Fruit fly (Drosophila melanogaster) whole organism, embryonic: ENCODE measurements around the gene SclA.

ENCODE experiments used
- CG10462 ChIP-seq: fragments of 200-800 bp; sonication (Bioruptor generic); optimal IDR thresholded peaks from 2 replicates; lab custom pipeline; 2016; ENCODE audit warnings: missing biosample characterization, missing genetic modification characterization
- CG11093 ChIP-seq: fragments of 200-800 bp; sonication (Bioruptor generic); IDR thresholded peaks from 3 replicates; pipeline ENCODE4 v1.3.6; 2022; ENCODE audit warnings: missing biosample characterization, missing genetic modification characterization
- CG11456 ChIP-seq: fragments of 200-800 bp; sonication (Bioruptor generic); IDR thresholded peaks from 3 replicates; pipeline ENCODE4 v1.3.6; 2022; ENCODE audit warnings: missing biosample characterization, missing genetic modification characterization
- CG11695 ChIP-seq: fragments of 200-800 bp; sonication (Bioruptor generic); IDR thresholded peaks from 3 replicates; pipeline ENCODE4 v1.3.6; 2022; ENCODE audit warnings: missing biosample characterization, missing genetic modification characterization
- CG1233 ChIP-seq: fragments of 200-800 bp; sonication (Bioruptor generic); optimal IDR thresholded peaks from 4 replicates; lab custom pipeline; 2018; ENCODE audit warnings: missing biosample characterization, mild to moderate bottlenecking, missing genetic modification characterization
- CG13775 ChIP-seq: fragments of 200-800 bp; sonication (Bioruptor generic); optimal IDR thresholded peaks from 3 replicates; lab custom pipeline; 2017; ENCODE audit warnings: missing biosample characterization, mild to moderate bottlenecking, missing genetic modification characterization
- CG14050 ChIP-seq: fragments of 200-800 bp; sonication (Bioruptor generic); IDR thresholded peaks from 3 replicates; pipeline ENCODE4 v1.3.6; 2022; ENCODE audit warnings: missing biosample characterization, missing genetic modification characterization
- CG1647 ChIP-seq: fragments of 200-800 bp; sonication (Bioruptor generic); optimal IDR thresholded peaks from 3 replicates; lab custom pipeline; 2016; ENCODE audit warnings: missing biosample characterization, missing genetic modification characterization
- CG17568 ChIP-seq: fragments of 200-800 bp; sonication (Bioruptor generic); optimal IDR thresholded peaks from 2 replicates; lab custom pipeline; 2018; ENCODE audit warnings: missing biosample characterization, mild to moderate bottlenecking, missing genetic modification characterization, moderate library complexity
- CG17612 ChIP-seq: fragments of 200-800 bp; sonication (Bioruptor generic); IDR thresholded peaks from 2 replicates; pipeline ENCODE4 v1.3.6; 2022; ENCODE audit warnings: missing biosample characterization, missing genetic modification characterization
- CG17829 ChIP-seq: fragments of 200-800 bp; optimal IDR thresholded peaks from 2 replicates; lab custom pipeline; 2019; ENCODE audit warnings: missing biosample characterization, mild to moderate bottlenecking, missing genetic modification characterization, moderate library complexity
- CG1792 ChIP-seq: fragments of 200-800 bp; sonication (Bioruptor generic); optimal IDR thresholded peaks from 2 replicates; lab custom pipeline; 2016; ENCODE audit warnings: missing biosample characterization, missing genetic modification characterization
- CG18599 ChIP-seq: fragments of 200-800 bp; sonication (Bioruptor generic); optimal IDR thresholded peaks from 3 replicates; lab custom pipeline; 2017; ENCODE audit warnings: missing biosample characterization, missing genetic modification characterization, mild to moderate bottlenecking, moderate library complexity, missing genetic modification reagents
- CG2120 ChIP-seq: fragments of 200-800 bp; sonication (Bioruptor generic); optimal IDR thresholded peaks from 3 replicates; lab custom pipeline; 2016; ENCODE audit warnings: missing biosample characterization, missing genetic modification characterization
- CG34376 ChIP-seq: fragments of 200-800 bp; sonication (Bioruptor generic); optimal IDR thresholded peaks from 2 replicates; lab custom pipeline; 2018; ENCODE audit warnings: missing biosample characterization, mild to moderate bottlenecking, missing genetic modification characterization
- CG4328 ChIP-seq: fragments of 200-800 bp; sonication (Bioruptor generic); optimal IDR thresholded peaks from 3 replicates; lab custom pipeline; 2017; ENCODE audit warnings: missing biosample characterization, missing genetic modification reagents, missing genetic modification characterization
- CG6272 ChIP-seq: fragments of 200-800 bp; sonication (Bioruptor generic); IDR thresholded peaks from 2 replicates; pipeline ENCODE4 v1.3.6; 2022; ENCODE audit warnings: missing biosample characterization, missing genetic modification characterization
- CG8089 ChIP-seq: fragments of 200-800 bp; sonication (Bioruptor generic); optimal IDR thresholded peaks from 3 replicates; lab custom pipeline; 2016; ENCODE audit warnings: missing biosample characterization, missing genetic modification characterization
- CG9437 ChIP-seq: fragments of 200-800 bp; sonication (Bioruptor generic); optimal IDR thresholded peaks from 2 replicates; lab custom pipeline; 2018; ENCODE audit warnings: missing biosample characterization, mild to moderate bottlenecking, missing genetic modification characterization
- CG9797 ChIP-seq: fragments of 200-800 bp; sonication (Bioruptor generic); optimal IDR thresholded peaks from 3 replicates; lab custom pipeline; 2018; ENCODE audit warnings: missing biosample characterization, mild to moderate bottlenecking, missing genetic modification characterization
- CG9932 ChIP-seq: fragments of 200-800 bp; sonication (Bioruptor generic); IDR thresholded peaks from 2 replicates; pipeline ENCODE4 v1.3.6; 2022; ENCODE audit warnings: missing biosample characterization, missing genetic modification characterization
- HLH4C ChIP-seq: fragments of 200-800 bp; sonication (Bioruptor generic); IDR thresholded peaks from 3 replicates; pipeline ENCODE4 v1.3.6; 2022; ENCODE audit warnings: missing biosample characterization, missing genetic modification characterization; ENCODE audit not compliant: partially characterized antibody
- Hmx ChIP-seq: fragments of 200-800 bp; sonication (Bioruptor generic); optimal IDR thresholded peaks from 2 replicates; lab custom pipeline; 2016; ENCODE audit warnings: missing biosample characterization, missing genetic modification characterization
- Meics ChIP-seq: fragments of 200-800 bp; sonication (Bioruptor generic); optimal IDR thresholded peaks from 2 replicates; lab custom pipeline; 2017; ENCODE audit warnings: missing biosample characterization, mild to moderate bottlenecking, missing genetic modification characterization
- PHDP ChIP-seq: fragments of 200-800 bp; sonication (Bioruptor generic); optimal IDR thresholded peaks from 3 replicates; lab custom pipeline; 2018; ENCODE audit warnings: missing biosample characterization, mild to moderate bottlenecking, missing genetic modification characterization, moderate library complexity
- Scr ChIP-seq: fragments of 200-800 bp; sonication (Bioruptor generic); IDR thresholded peaks from 2 replicates; pipeline ENCODE4 v1.3.6; 2022; ENCODE audit warnings: missing biosample characterization, missing genetic modification characterization; ENCODE audit not compliant: partially characterized antibody
- Sin3A ChIP-seq: fragments of >200 bp; optimal IDR thresholded peaks from 2 replicates; lab custom pipeline; 2018
- ase ChIP-seq: fragments of 200-800 bp; sonication (Bioruptor generic); IDR thresholded peaks from 3 replicates; pipeline ENCODE4 v1.3.6; 2022; ENCODE audit warnings: missing biosample characterization, missing genetic modification characterization
- ash1 ChIP-seq: fragments of 200-800 bp; sonication (Bioruptor generic); optimal IDR thresholded peaks from 2 replicates; lab custom pipeline; 2018; ENCODE audit warnings: missing biosample characterization, mild to moderate bottlenecking, missing genetic modification characterization
- corto ChIP-seq: fragments of 200-800 bp; sonication (Bioruptor generic); optimal IDR thresholded peaks from 2 replicates; lab custom pipeline; 2016; ENCODE audit warnings: missing biosample characterization, mild to moderate bottlenecking, missing genetic modification characterization, moderate library complexity
- dati ChIP-seq: fragments of 200-800 bp; sonication (Bioruptor generic); IDR thresholded peaks from 2 replicates; pipeline ENCODE4 v1.3.6; 2022; ENCODE audit warnings: missing biosample characterization, missing genetic modification characterization
- ftz-f1 ChIP-seq: fragments of 200-800 bp; sonication (Bioruptor generic); optimal IDR thresholded peaks from 2 replicates; lab custom pipeline; 2016; ENCODE audit warnings: missing biosample characterization, missing genetic modification characterization
- ham ChIP-seq: fragments of 200-800 bp; sonication (Bioruptor generic); IDR thresholded peaks from 2 replicates; pipeline ENCODE4 v1.3.6; 2022; ENCODE audit warnings: missing biosample characterization, missing genetic modification characterization
- hth ChIP-seq: fragments of >200 bp; optimal IDR thresholded peaks from 2 replicates; lab custom pipeline; 2017; ENCODE audit warnings: inconsistent platforms
- inv ChIP-seq: fragments of 200-800 bp; sonication (Bioruptor generic); IDR thresholded peaks from 2 replicates; pipeline ENCODE4 v1.3.6; 2022; ENCODE audit warnings: missing biosample characterization, missing genetic modification characterization; ENCODE audit not compliant: partially characterized antibody
- lab ChIP-seq: fragments of 200-800 bp; sonication (Bioruptor generic); optimal IDR thresholded peaks from 3 replicates; lab custom pipeline; 2017; ENCODE audit warnings: missing biosample characterization, missing genetic modification characterization, mild to moderate bottlenecking, moderate library complexity, missing genetic modification reagents
- lola ChIP-seq, 3 experiments: fragments of >200 bp in 2 of 3; fragments of 200-800 bp in 1 of 3; sonication (Bioruptor generic) in 1 of 3; optimal IDR thresholded peaks; 2 replicates each; lab custom pipeline; 2017 to 2019; ENCODE audit warnings: missing biosample characterization in 3 of 3, missing genetic modification characterization in 3 of 3, mild to moderate bottlenecking in 1 of 3, moderate library complexity in 1 of 3
- maf-S ChIP-seq: fragments of 200-800 bp; sonication (Bioruptor generic); optimal IDR thresholded peaks from 2 replicates; lab custom pipeline; 2016; ENCODE audit warnings: missing biosample characterization, missing genetic modification characterization
- odd ChIP-seq: fragments of 200-800 bp; sonication (Bioruptor generic); optimal IDR thresholded peaks from 2 replicates; lab custom pipeline; 2017; ENCODE audit warnings: missing biosample characterization, mild to moderate bottlenecking, missing genetic modification characterization
- org-1 ChIP-seq: fragments of 200-800 bp; sonication (Bioruptor generic); optimal IDR thresholded peaks from 2 replicates; lab custom pipeline; 2017; ENCODE audit warnings: missing biosample characterization, missing genetic modification characterization
- pho ChIP-seq: fragments of 200-800 bp; sonication (Bioruptor generic); optimal IDR thresholded peaks from 2 replicates; lab custom pipeline; 2016; ENCODE audit warnings: missing biosample characterization, missing genetic modification characterization
- prd ChIP-seq, 3 experiments: fragments of >200 bp in 2 of 3; fragments of 200-800 bp in 1 of 3; sonication (Bioruptor generic) in 1 of 3; optimal IDR thresholded peaks in 2 of 3; IDR thresholded peaks in 1 of 3; 2 replicates in 2 of 3; 3 replicates in 1 of 3; pipeline versions ENCODE4 v1.3.6 to Lab custom; 2017 to 2022; ENCODE audit warnings: missing biosample characterization in 1 of 3, missing genetic modification characterization in 1 of 3
- sens ChIP-seq: fragments of 200-800 bp; sonication (Bioruptor generic); peaks from one replicate; lab custom pipeline; 2016; ENCODE audit warnings: missing biosample characterization, missing genetic modification characterization
- shn ChIP-seq: fragments of 200-800 bp; sonication (Bioruptor generic); optimal IDR thresholded peaks from 3 replicates; lab custom pipeline; 2016; ENCODE audit warnings: missing biosample characterization, missing genetic modification characterization
- slp2 ChIP-seq: fragments of 200-800 bp; sonication (Bioruptor generic); optimal IDR thresholded peaks from 2 replicates; lab custom pipeline; 2016; ENCODE audit warnings: missing biosample characterization, missing genetic modification characterization
- stc ChIP-seq: fragments of 200-800 bp; sonication (Bioruptor generic); IDR thresholded peaks from 2 replicates; pipeline ENCODE4 v1.3.6; 2022; ENCODE audit warnings: missing biosample characterization, missing genetic modification characterization
- tio ChIP-seq: fragments of 200-800 bp; sonication (Bioruptor generic); optimal IDR thresholded peaks from 2 replicates; lab custom pipeline; 2017; ENCODE audit warnings: missing biosample characterization, missing genetic modification characterization, inconsistent platforms
- unpg ChIP-seq: fragments of 200-800 bp; sonication (Bioruptor generic); optimal IDR thresholded peaks from 3 replicates; lab custom pipeline; 2018; ENCODE audit warnings: missing biosample characterization, mild to moderate bottlenecking, missing genetic modification characterization, moderate library complexity
- zf30C ChIP-seq: fragments of 200-800 bp; sonication (Bioruptor generic); optimal IDR thresholded peaks from 3 replicates; lab custom pipeline; 2018; ENCODE audit warnings: missing biosample characterization, mild to moderate bottlenecking, missing genetic modification characterization

The SclA gene

dm6 chr2L:16815989-16816749 lies 21.6 kb upstream of the SclA start, which contains the start of gene mdy (continued):
- TF ChIP-seq inv (GFP tag; lab: Robert Waterston, UW) (peak; percentile 38; the same call in 1 of the 2 replicates), ham (GFP tag; lab: Robert Waterston, UW) (no peak), CG11695 (GFP tag; lab: Robert Waterston, UW) (peak; percentile 48; the same call in 2 of the 3 replicates), slp2 (GFP tag; lab: Kevin White, UChicago) (peak; percentile 30), shn (peak; percentile 17), CG10462 (peak; percentile 45), pho (peak; percentile 47), PHDP (peak; percentile 58), CG1647 (GFP tag; lab: Kevin White, UChicago) (peak; percentile 43), sens (GFP tag; lab: Kevin White, UChicago) (peak; percentile 92), CG2120 (GFP tag; lab: Kevin White, UChicago) (peak; percentile 81), CG1233 (GFP tag; lab: Kevin White, UChicago) (peak; percentile 2), lola (GFP tag; optimal IDR thresholded peaks at IDR 0.05; lab: Kevin White, UChicago) (peak in 1 of 3 experiments; percentile 62), CG9437 (no peak), CG9932 (peak; percentile 63), unpg (GFP tag; lab: Kevin White, UChicago) (peak; percentile 50), Scr (GFP tag; lab: Robert Waterston, UW) (peak; percentile 61; the same call in 1 of the 2 replicates), CG34376 (GFP tag; lab: Kevin White, UChicago) (peak; percentile 69), CG13775 (GFP tag; lab: Kevin White, UChicago) (peak; percentile 71), corto (peak; percentile 33), stc (0 out of 2 replicates have a peak, but pooled peaks have one; percentile 5), dati (peak; percentile 45; the same call in 1 of the 2 replicates), prd (optimal IDR thresholded peaks at IDR 0.05; lab: Kevin White, UChicago) (no peak), prd (GFP tag; IDR thresholded peaks at IDR 0.05; lab: Robert Waterston, UW) (peak; percentile 69), CG11456 (GFP tag; lab: Robert Waterston, UW) (peak; percentile 86), ftz-f1 (GFP tag; lab: Kevin White, UChicago) (no peak), maf-S (peak; percentile 23), org-1 (peak; percentile 7), zf30C (GFP tag; lab: Kevin White, UChicago) (peak; percentile 47), Meics (GFP tag; lab: Kevin White, UChicago) (peak; percentile 26), CG17829 (tag; lab: Kevin White, UChicago) (peak; percentile 48), CG6272 (peak; percentile 30; the same call in 1 of the 2 replicates), CG1792 (GFP tag; lab: Kevin White, UChicago) (peak; percentile 17), CG9797 (GFP tag; lab: Kevin White, UChicago) (peak; percentile 19), CG11093 (GFP tag; lab: Robert Waterston, UW) (0 out of 3 replicates have a peak, but pooled peaks have one; percentile 25), tio (GFP tag; lab: Kevin White, UChicago) (peak; percentile 41), CG14050 (GFP tag; lab: Robert Waterston, UW) (peak; percentile 26; the same call in 1 of the 3 replicates), Hmx (GFP tag; lab: Kevin White, UChicago) (no peak), ash1 (GFP tag; lab: Kevin White, UChicago) (no peak), Sin3A (no peak), ase (peak; percentile 44; the same call in 1 of the 3 replicates), CG17612 (GFP tag; lab: Robert Waterston, UW) (no peak), odd (GFP tag; lab: Kevin White, UChicago) (no peak), CG17568 (GFP tag; lab: Kevin White, UChicago) (no peak), HLH4C (GFP tag; lab: Robert Waterston, UW) (peak; percentile 73), lab (GFP tag; lab: Kevin White, UChicago) (peak; percentile 44), hth (lab: Kevin White, UChicago) (no peak), CG4328 (GFP tag; lab: Kevin White, UChicago) (peak; percentile 0), CG18599 (GFP tag; lab: Kevin White, UChicago) (peak; percentile 53), CG8089 (GFP tag; lab: Kevin White, UChicago) (no peak)
